Worm (Caenorhabditis elegans) whole organism, L4/young adult: ENCODE data around the gene nuc-1.

Source experiments
- W03F9.2 ChIP-seq: fragments of 150-350 bp; optimal IDR thresholded peaks from 2 replicates; lab custom pipeline; 2014; ENCODE audit warnings: missing biosample characterization, missing genetic modification characterization
- dao-5 ChIP-seq: sonication (generic microtip); optimal IDR thresholded peaks from 2 replicates; lab custom pipeline; 2016; ENCODE audit warnings: missing genotype, missing genetic modification characterization, moderate library complexity, missing compliant biosample characterization
- him-1 ChIP-seq: sonication (generic microtip); optimal IDR thresholded peaks from 2 replicates; lab custom pipeline; 2016; ENCODE audit warnings: missing genotype, missing genetic modification reagents, missing genetic modification characterization, missing compliant biosample characterization

DNA sequence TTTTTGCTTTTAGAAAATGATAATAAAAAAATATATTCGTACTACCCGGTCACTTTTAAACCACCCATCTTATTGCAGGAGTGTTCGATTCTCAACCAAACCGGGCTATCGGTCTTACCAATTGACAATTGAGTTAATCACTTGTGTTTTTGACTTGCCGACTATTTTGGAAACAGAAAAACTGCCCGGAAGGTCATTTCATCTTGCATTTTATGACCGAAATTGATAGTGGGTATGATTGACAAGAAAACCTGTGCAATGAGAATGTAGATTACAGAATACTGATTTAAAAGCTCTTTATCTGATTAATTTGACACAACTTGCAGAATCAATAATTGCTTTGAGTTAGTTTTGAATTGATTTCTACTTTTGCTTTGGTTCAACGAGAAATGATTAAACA is 22.6 kb upstream of the nuc-1 start, which contains the start of gene C07B5.2:
- TF ChIP-seq him-1 (tag; lab: Kevin White, UChicago) (no peak), dao-5 (tag; lab: Kevin White, UChicago) (no peak), W03F9.2 (tag; lab: Kevin White, UChicago) (no peak)
